Fruit fly (Drosophila melanogaster) whole organism, prepupa: ENCODE results near the gene CG17139.

ENCODE experiments used
- CG10669 ChIP-seq: fragments of 200-800 bp; sonication (Bioruptor generic); optimal IDR thresholded peaks from 3 replicates; lab custom pipeline; 2018; ENCODE audit warnings: missing biosample characterization, mild to moderate bottlenecking, missing genetic modification characterization, moderate library complexity
- CG4318 ChIP-seq: fragments of 200-800 bp; sonication (Bioruptor generic); optimal IDR thresholded peaks from 3 replicates; lab custom pipeline; 2017; ENCODE audit warnings: missing biosample characterization, mild to moderate bottlenecking, missing genetic modification characterization
- CG6854 ChIP-seq: fragments of 200-800 bp; sonication (Bioruptor generic); optimal IDR thresholded peaks from 2 replicates; lab custom pipeline; 2017; ENCODE audit warnings: missing biosample characterization, mild to moderate bottlenecking, missing genetic modification characterization
- CG8119 ChIP-seq: fragments of 200-800 bp; sonication (Bioruptor generic); IDR thresholded peaks from 3 replicates; pipeline ENCODE4 v1.3.6; 2022; ENCODE audit warnings: missing biosample characterization, missing genetic modification characterization
- dac ChIP-seq: fragments of 200-800 bp; sonication (Bioruptor generic); optimal IDR thresholded peaks from 2 replicates; lab custom pipeline; 2017; ENCODE audit warnings: missing biosample characterization, mild to moderate bottlenecking, missing genetic modification characterization
- esn ChIP-seq: fragments of 200-800 bp; sonication (Bioruptor generic); optimal IDR thresholded peaks from 2 replicates; lab custom pipeline; 2016; ENCODE audit warnings: missing biosample characterization, mild to moderate bottlenecking, missing genetic modification characterization, moderate library complexity
- net ChIP-seq: fragments of 200-800 bp; sonication (Bioruptor generic); optimal IDR thresholded peaks from 3 replicates; lab custom pipeline; 2016; ENCODE audit warnings: missing biosample characterization, missing genetic modification characterization

DNA sequence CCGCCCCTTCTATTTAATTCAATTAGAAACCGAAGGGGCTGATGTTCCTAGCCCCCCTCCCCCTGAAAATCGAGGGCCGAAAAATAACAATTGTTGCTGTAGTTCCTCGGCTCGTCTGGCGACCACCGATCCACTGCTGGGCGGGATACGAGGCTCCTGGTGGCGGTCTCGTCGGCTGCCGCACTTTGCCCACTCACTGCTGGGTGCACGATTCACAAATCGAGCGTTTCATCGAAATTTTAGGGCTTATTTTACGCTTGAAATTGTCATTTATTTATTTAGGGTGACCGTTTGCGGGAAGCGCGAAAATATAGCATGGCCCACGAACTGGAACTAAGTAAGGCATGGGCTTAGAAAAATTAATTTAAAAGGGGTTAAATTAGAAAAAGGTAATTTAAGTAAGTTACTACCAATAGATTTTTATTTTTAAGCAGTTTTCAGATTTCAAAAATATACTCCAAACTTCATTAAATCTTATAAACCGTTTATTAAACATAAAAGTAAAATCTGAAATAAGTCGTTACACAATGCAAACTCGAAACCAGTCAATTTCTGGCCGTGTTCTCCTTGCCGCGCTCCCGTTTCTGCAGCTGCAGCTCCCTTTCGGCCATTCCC is 11.0 kb upstream of the CG17139 start, which contains the start of gene Dnz1:
- TF ChIP-seq CG4318 (GFP tag; lab: Kevin White, UChicago): no peak
- TF ChIP-seq CG6854: no peak
- TF ChIP-seq esn (GFP tag; lab: Kevin White, UChicago): peak; percentile 48
- TF ChIP-seq CG10669: peak; percentile 2
- TF ChIP-seq net (GFP tag; lab: Kevin White, UChicago): peak; percentile 50
- TF ChIP-seq CG8119 (GFP tag; lab: Robert Waterston, UW): 0 out of 3 replicates have a peak, but pooled peaks have one; percentile 37
- no peak for TF ChIP-seq dac (GFP tag; lab: Kevin White, UChicago)
